Worm (Caenorhabditis elegans): ENCODE measurements around the gene C02F5.3.

Gene C02F5.3

DNA sequence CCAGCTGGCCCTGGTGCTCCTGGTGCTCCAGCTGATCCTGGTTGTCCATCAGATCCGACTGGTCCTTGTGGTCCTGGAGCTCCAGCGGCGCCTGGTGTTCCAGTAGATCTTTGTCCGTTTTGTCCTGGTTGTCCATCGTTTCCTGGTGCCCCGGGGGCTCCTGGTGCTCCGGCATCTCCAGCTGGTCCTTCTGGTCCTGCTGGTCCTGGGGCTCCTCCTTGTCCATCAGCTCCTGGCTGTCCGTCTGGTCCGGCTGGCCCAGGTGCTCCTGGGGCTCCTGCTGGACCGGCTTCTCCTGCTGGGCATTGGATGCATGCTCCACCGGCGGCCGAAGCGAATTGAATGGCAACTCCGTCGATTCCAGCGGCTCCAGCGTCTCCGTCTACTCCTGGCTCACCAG, 16.9 kb downstream of the C02F5.3 start:
- no peak for TF ChIP-seq lin-32 (GFP tag; optimal IDR thresholded peaks at IDR 0.05)
- TF ChIP-seq ceh-39 (tag; optimal IDR thresholded peaks at IDR 0.05): no peak
- no peak for TF ChIP-seq sptf-1 (tag; optimal IDR thresholded peaks at IDR 0.05)
- TF ChIP-seq ceh-83 (GFP tag; optimal IDR thresholded peaks at IDR 0.05): no peak
- TF ChIP-seq ces-1 (GFP tag; optimal IDR thresholded peaks at IDR 0.05): no peak
- TF ChIP-seq ham-2 (GFP tag; optimal IDR thresholded peaks at IDR 0.05): no peak
- no peak for TF ChIP-seq unc-39 (tag; optimal IDR thresholded peaks at IDR 0.05)
- no peak for TF ChIP-seq nhr-12 (tag; optimal IDR thresholded peaks at IDR 0.05)
- TF ChIP-seq cnd-1 (tag; optimal IDR thresholded peaks at IDR 0.05): no peak
- no peak for TF ChIP-seq mab-5 (tag; optimal IDR thresholded peaks at IDR 0.05)
- no peak for TF ChIP-seq lsy-2 (tag; optimal IDR thresholded peaks at IDR 0.05)
- TF ChIP-seq sem-2 (GFP tag; optimal IDR thresholded peaks at IDR 0.05): no peak
- no peak for TF ChIP-seq blmp-1 (tag; optimal IDR thresholded peaks at IDR 0.05)
- TF ChIP-seq nhr-2 (tag; optimal IDR thresholded peaks at IDR 0.05): no peak
- TF ChIP-seq mls-2 (tag; optimal IDR thresholded peaks at IDR 0.05): no peak
- no peak for TF ChIP-seq nhr-237 (tag; optimal IDR thresholded peaks at IDR 0.05)
- TF ChIP-seq bed-3 (GFP tag; optimal IDR thresholded peaks at IDR 0.05): no peak
- TF ChIP-seq zip-8 (tag; optimal IDR thresholded peaks at IDR 0.05): no peak
- no peak for TF ChIP-seq flh-1 (GFP tag; optimal IDR thresholded peaks at IDR 0.05)
- TF ChIP-seq nhr-28 (tag; optimal IDR thresholded peaks at IDR 0.05): no peak

DNA sequence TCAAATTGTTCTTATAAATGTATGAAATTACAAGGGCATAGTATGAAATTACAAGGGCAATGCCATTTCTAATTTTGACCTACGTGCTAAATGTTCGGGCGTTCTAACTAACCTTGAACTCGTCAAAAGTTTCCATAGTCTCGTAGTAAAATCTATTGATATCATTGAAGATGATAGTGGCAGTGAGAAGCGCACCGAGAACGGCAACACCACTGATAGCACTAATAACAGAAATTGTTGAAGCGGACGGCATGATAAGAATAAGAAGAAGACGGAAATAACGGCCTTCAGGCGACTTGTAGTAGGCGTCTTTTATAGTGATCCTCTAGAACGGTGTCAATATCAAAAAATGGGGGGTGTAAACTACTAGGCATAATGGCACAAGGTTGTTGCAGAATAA, 17.7 kb downstream of the C02F5.3 start, which contains the start of gene col-91:
Gene col-91 (minus strand): TSS at position 288 of the 400 bp plus-strand sequence.
- no peak for TF ChIP-seq ztf-11 (tag; optimal IDR thresholded peaks at IDR 0.05)
- TF ChIP-seq zip-8 (tag; optimal IDR thresholded peaks at IDR 0.05): no peak
- no peak for TF ChIP-seq ceh-43 (GFP tag; optimal IDR thresholded peaks at IDR 0.05)
- no peak for TF ChIP-seq cnd-1 (tag; optimal IDR thresholded peaks at IDR 0.05)

DNA sequence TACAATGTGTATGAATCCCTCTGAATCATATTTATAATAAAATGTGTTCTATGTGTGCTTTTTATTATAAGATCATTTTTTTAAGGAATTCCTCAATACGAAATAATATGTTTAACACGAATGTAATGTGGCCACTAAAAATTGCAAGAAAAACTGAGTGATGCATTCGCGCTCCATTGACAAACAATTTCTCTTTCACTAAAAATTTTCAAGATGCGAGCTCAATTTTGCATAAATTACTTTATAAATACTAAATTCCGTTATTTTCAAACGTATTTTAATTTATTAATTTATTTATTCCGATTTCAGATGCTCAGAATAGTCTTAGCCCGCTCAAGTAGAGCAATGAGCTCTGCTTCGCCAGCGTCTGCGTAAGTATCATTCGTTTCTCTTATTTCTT, 20.1 kb downstream of the C02F5.3 start, which contains the start of gene mrps-9:
Gene mrps-9 (plus strand): TSS at position 310 of the 400 bp plus-strand sequence.
- TF ChIP-seq nhr-76 (tag; optimal IDR thresholded peaks at IDR 0.05): no peak
- TF ChIP-seq blmp-1 (tag; optimal IDR thresholded peaks at IDR 0.05): peak; percentile 0
- peak; percentile 58 for TF ChIP-seq ceh-83 (GFP tag; optimal IDR thresholded peaks at IDR 0.05)

DNA sequence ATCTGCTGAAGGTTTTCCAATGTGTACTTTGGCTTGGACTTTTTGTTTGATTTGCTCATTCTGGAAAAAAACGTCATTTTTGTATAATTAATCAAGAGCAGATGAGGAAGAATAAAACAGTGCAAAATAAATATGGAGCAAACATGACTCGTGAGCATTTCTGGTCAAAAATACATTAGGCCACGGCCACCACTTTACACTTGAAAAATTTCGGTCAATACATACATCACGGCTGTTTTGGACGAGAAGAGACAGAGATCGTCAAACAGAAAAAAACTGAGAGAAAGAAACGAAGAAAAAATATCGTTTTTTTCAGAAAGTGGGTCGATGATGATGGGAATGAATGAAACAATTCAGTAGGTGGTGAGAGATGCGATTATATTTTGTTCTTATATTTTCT, 22.6 kb downstream of the C02F5.3 start, which contains the start of the genes F09G8.7 and crn-7:
Gene F09G8.7 (minus strand): TSS at position 60 of the 400 bp plus-strand sequence.
Gene crn-7 (plus strand): TSS at position 236 of the 400 bp plus-strand sequence.
- TF ChIP-seq mep-1 (tag; optimal IDR thresholded peaks at IDR 0.05) (peak; percentile 2), elt-1 (tag; optimal IDR thresholded peaks at IDR 0.05; ENCODE audit: borderline replicate concordance, insufficient read depth) (no peak), unc-62 (GFP tag; optimal IDR thresholded peaks at IDR 0.05) (no peak), cnd-1 (tag; optimal IDR thresholded peaks at IDR 0.05) (no peak)

DNA sequence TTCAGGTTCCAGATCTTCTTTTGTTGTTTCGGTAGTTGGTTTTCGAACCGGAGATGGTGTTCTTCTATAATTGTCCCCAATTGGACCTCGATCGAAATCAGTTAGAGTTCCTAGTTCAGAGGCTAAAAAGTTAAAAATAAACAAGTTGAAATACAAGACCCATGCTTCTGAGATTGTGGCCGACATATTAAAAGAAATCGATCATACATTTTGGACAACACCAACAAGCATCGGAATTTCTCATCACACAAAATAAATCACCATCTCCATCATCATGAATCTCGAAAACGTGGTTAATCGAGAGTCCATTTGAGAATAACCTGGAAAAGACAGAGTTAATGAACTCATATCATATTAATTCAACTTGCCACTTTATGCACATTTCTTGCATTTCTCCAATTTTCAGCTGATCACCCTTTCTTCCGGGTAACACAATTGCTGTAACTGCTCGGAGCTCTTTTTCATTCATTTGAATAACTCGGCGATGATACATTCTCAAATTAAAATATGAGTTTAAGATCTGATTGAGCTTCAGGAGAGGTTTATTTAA, 26.1 kb downstream of the C02F5.3 start, which contains the start of the genes mps-4 and F09G8.10:
Gene mps-4 (minus strand): TSS at position 101 of the 550 bp plus-strand sequence.
Gene F09G8.10 (minus strand): TSS at position 500 of the 550 bp plus-strand sequence.
- TF ChIP-seq elt-3 (tag; optimal IDR thresholded peaks at IDR 0.05): no peak
- TF ChIP-seq tbx-8 (GFP tag; optimal IDR thresholded peaks at IDR 0.05): no peak

DNA sequence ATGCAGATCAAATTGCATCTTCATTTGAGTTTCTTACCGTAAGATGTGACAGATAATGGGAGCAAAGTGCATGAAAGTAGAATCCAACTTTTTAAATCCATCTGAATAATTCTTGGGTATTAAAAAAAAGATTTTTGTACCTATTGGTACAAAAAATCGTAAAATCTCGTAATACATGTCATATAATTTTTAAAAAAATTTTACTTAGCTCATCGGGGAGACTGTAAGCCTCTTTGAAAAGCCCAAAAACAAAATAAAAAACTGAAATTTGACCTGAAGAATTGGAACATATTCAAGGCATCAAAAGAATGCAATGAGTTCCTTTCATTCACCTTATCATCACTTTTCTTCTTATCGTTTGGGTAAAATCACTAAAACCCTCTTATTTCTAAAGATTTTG, 30.2 kb downstream of the C02F5.3 start, which contains the start of gene clec-160:
Gene clec-160 (minus strand): TSS at position 101 of the 400 bp plus-strand sequence.
- no peak for TF ChIP-seq ceh-39 (tag; optimal IDR thresholded peaks at IDR 0.05)
- no peak for TF ChIP-seq nhr-28 (tag; optimal IDR thresholded peaks at IDR 0.05)

DNA sequence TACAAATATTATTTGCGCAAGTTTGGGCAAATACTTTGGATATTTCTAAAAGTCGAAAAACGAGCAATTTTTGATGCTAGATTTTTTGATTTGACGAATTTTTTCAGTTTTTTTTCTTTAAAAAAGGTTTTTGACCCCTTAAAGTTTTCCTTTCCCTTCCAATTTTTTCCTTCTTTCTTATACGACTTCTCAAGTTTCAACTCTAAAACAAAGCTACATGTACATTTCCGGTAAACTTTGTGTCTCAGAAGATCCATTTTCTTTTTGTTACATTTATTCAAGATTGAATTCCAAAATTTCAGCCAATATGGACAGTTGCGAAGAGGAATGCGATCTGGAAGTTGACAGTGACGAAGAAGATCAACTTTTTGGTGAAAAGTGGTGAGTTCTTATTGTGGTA, 33.1 kb downstream of the C02F5.3 start, which contains the start of gene mig-10:
Gene mig-10 (plus strand): TSS at position 301 of the 400 bp plus-strand sequence.
- TF ChIP-seq nhr-2 (tag; optimal IDR thresholded peaks at IDR 0.05) (no peak), unc-39 (tag; optimal IDR thresholded peaks at IDR 0.05) (no peak), drap-1 (GFP tag; optimal IDR thresholded peaks at IDR 0.05) (no peak), ham-2 (GFP tag; optimal IDR thresholded peaks at IDR 0.05) (no peak), mab-5 (tag; optimal IDR thresholded peaks at IDR 0.05) (no peak), sptf-1 (tag; optimal IDR thresholded peaks at IDR 0.05) (no peak), ceh-83 (GFP tag; optimal IDR thresholded peaks at IDR 0.05) (no peak), tbx-8 (GFP tag; optimal IDR thresholded peaks at IDR 0.05) (no peak), ceh-43 (GFP tag; optimal IDR thresholded peaks at IDR 0.05) (no peak), ztf-11 (tag; optimal IDR thresholded peaks at IDR 0.05) (no peak)
